Worm (Caenorhabditis elegans): ENCODE data around the gene srbc-6.

DNA sequence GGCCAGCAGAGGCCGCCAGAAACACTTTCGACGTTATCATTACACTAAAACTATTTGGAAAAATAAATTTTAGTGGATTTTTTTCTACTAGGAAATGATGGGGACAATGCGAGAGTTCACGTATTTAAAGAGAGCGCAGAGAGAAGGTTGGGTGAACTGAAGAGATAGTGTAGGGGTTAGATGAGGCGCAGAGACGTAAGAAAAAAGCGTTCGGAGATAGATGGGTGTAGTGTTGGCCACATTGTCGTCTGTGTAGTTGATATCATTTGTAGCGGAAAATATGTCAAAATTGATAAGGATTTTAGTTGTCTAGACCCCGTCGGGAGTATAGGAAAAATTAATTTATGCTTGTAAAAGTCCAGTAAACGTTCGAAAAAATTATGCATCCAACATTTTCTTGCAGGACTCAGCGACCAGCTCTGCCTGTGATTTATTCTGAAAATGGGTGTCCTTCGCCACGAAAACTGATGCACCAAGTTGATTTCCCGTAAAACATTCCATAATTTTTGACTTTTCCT, 23.2 kb downstream of the srbc-6 start, which contains the start of the genes Y73C8B.3 and Y73C8B.9:
- TF ChIP-seq ceh-82 (tag; optimal IDR thresholded peaks at IDR 0.05) (no peak), snpc-4 (tag; optimal IDR thresholded peaks at IDR 0.05) (no peak), grh-1 (GFP tag; IDR thresholded peaks at IDR 0.05) (no peak), lin-13 (GFP tag; optimal IDR thresholded peaks at IDR 0.05) (no peak), unc-62 (GFP tag; optimal IDR thresholded peaks at IDR 0.05) (no peak), alr-1 (tag; optimal IDR thresholded peaks at IDR 0.05; ENCODE audit: borderline replicate concordance) (no peak), ama-1 (optimal IDR thresholded peaks at IDR 0.05) (no peak), pqm-1 (tag; optimal IDR thresholded peaks at IDR 0.05) (no peak), zag-1 (tag; optimal IDR thresholded peaks at IDR 0.05) (no peak)

All from whole organism, L1 larva.